Fruit fly (Drosophila melanogaster) whole organism, wandering third instar larva: ENCODE measurements around the gene CG34429.
A peak's percentile ranks its signal among the peaks of the same experiment; 100 is the strongest.

ENCODE experiments used
- Abd-B ChIP-seq: fragments of >200 bp; optimal IDR thresholded peaks from 2 replicates; lab custom pipeline; 2017; ENCODE audit warnings: missing biosample characterization, missing genetic modification characterization
- CG32264 ChIP-seq: fragments of 200-800 bp; sonication (Bioruptor generic); optimal IDR thresholded peaks from 2 replicates; lab custom pipeline; 2016; ENCODE audit warnings: missing biosample characterization, missing genetic modification characterization
- CG9705 ChIP-seq: fragments of 200-800 bp; sonication (Bioruptor generic); optimal IDR thresholded peaks from 2 replicates; lab custom pipeline; 2018; ENCODE audit warnings: missing biosample characterization, mild to moderate bottlenecking, missing genetic modification characterization
- CrebA ChIP-seq: fragments of 200-800 bp; sonication (Bioruptor generic); optimal IDR thresholded peaks from 2 replicates; lab custom pipeline; 2016; ENCODE audit warnings: missing biosample characterization, mild to moderate bottlenecking, missing genetic modification characterization, borderline replicate concordance
- Dfd ChIP-seq: fragments of >200 bp; optimal IDR thresholded peaks from 2 replicates; lab custom pipeline; 2017; ENCODE audit warnings: missing biosample characterization, missing genetic modification characterization
- Dif ChIP-seq: fragments of 200-275, 200-300 bp; sonication (Bioruptor generic); optimal IDR thresholded peaks from 2 replicates; lab custom pipeline; 2018; ENCODE audit warnings: missing biosample characterization, missing genetic modification characterization; ENCODE audit not compliant: partially characterized antibody
- GATAd ChIP-seq: sonication (Bioruptor generic); optimal IDR thresholded peaks from 2 replicates; lab custom pipeline; 2016; ENCODE audit warnings: missing biosample characterization, missing genetic modification characterization
- HLH106 ChIP-seq: fragments of 200-800 bp; optimal IDR thresholded peaks from 3 replicates; lab custom pipeline; 2019; ENCODE audit warnings: missing biosample characterization, mild to moderate bottlenecking, missing genetic modification characterization, moderate library complexity
- Hnf4 ChIP-seq: fragments of 200-800 bp; sonication (Bioruptor generic); optimal IDR thresholded peaks from 2 replicates; lab custom pipeline; 2016; ENCODE audit warnings: missing biosample characterization, mild to moderate bottlenecking, missing genetic modification characterization
- Hr78 ChIP-seq: fragments of >200 bp; optimal IDR thresholded peaks from 2 replicates; lab custom pipeline; 2017; ENCODE audit warnings: missing biosample characterization, missing genetic modification characterization
- Hr83 ChIP-seq: fragments of 200-300 bp; sonication (Bioruptor generic); optimal IDR thresholded peaks from 2 replicates; lab custom pipeline; 2016; ENCODE audit warnings: missing biosample characterization, mild to moderate bottlenecking, missing genetic modification characterization, moderate library complexity; ENCODE audit not compliant: poor library complexity, severe bottlenecking
- Jra ChIP-seq: sonication (Bioruptor generic); optimal IDR thresholded peaks from 2 replicates; lab custom pipeline; 2016; ENCODE audit warnings: missing biosample characterization, missing genetic modification characterization
- Mio ChIP-seq: sonication (Bioruptor generic); optimal IDR thresholded peaks from 2 replicates; lab custom pipeline; 2016; ENCODE audit warnings: missing biosample characterization, missing genetic modification characterization
- Myc ChIP-seq: fragments of >200 bp; optimal IDR thresholded peaks from 2 replicates; lab custom pipeline; 2017
- N ChIP-seq: fragments of >200 bp; optimal IDR thresholded peaks from 2 replicates; lab custom pipeline; 2018; ENCODE audit warnings: missing biosample characterization, missing external identifiers, missing genetic modification characterization
- OdsH ChIP-seq: fragments of 200-800 bp; sonication (Bioruptor generic); optimal IDR thresholded peaks from 2 replicates; lab custom pipeline; 2016; ENCODE audit warnings: missing biosample characterization, mild to moderate bottlenecking, missing genetic modification characterization
- Rel ChIP-seq, 2 experiments: fragments of 200-800 bp; sonication (Bioruptor generic) in 1 of 2; optimal IDR thresholded peaks; 2 replicates in 1 of 2; 3 replicates in 1 of 2; lab custom pipeline; 2016 to 2019; ENCODE audit warnings: mild to moderate bottlenecking in 2 of 2, missing biosample characterization in 2 of 2, missing genetic modification characterization in 2 of 2, moderate library complexity in 1 of 2
- Sp1 ChIP-seq: fragments of 200-800 bp; sonication (Bioruptor generic); optimal IDR thresholded peaks from 3 replicates; lab custom pipeline; 2019; ENCODE audit warnings: missing biosample characterization, mild to moderate bottlenecking, missing genetic modification characterization, moderate library complexity
- Vsx2 ChIP-seq: fragments of 200-300, 225-300 bp; sonication (Bioruptor generic); optimal IDR thresholded peaks from 2 replicates; lab custom pipeline; 2018; ENCODE audit warnings: missing biosample characterization, missing genetic modification characterization; ENCODE audit not compliant: partially characterized antibody
- br ChIP-seq: fragments of 200-800 bp; sonication (Bioruptor generic); optimal IDR thresholded peaks from 2 replicates; lab custom pipeline; 2016; ENCODE audit warnings: missing biosample characterization, missing genetic modification characterization
- brk ChIP-seq: fragments of 200-800 bp; sonication (Bioruptor generic); optimal IDR thresholded peaks from 2 replicates; lab custom pipeline; 2016; ENCODE audit warnings: missing biosample characterization, mild to moderate bottlenecking, missing genetic modification characterization
- dl ChIP-seq, 2 experiments: fragments of 175-275, 200-275 bp in 1 of 2; fragments of 200-275 bp in 1 of 2; sonication (Bioruptor generic); optimal IDR thresholded peaks; lab custom pipeline; 2018; ENCODE audit warnings: mild to moderate bottlenecking in 2 of 2, missing biosample characterization in 2 of 2, missing genetic modification characterization in 2 of 2, moderate library complexity in 2 of 2; ENCODE audit not compliant: partially characterized antibody in 2 of 2, insufficient read depth in 1 of 2
- dmrt93B ChIP-seq: fragments of 200-800 bp; sonication (Bioruptor generic); optimal IDR thresholded peaks from 2 replicates; lab custom pipeline; 2018; ENCODE audit warnings: missing biosample characterization, mild to moderate bottlenecking, missing genetic modification characterization
- dsf ChIP-seq: sonication (Bioruptor generic); optimal IDR thresholded peaks from 2 replicates; lab custom pipeline; 2016; ENCODE audit warnings: missing biosample characterization, missing genetic modification characterization, borderline replicate concordance
- ey ChIP-seq: fragments of 200-800 bp; sonication (Bioruptor generic); optimal IDR thresholded peaks from 2 replicates; lab custom pipeline; 2016; ENCODE audit warnings: missing biosample characterization, missing genetic modification characterization
- foxo ChIP-seq, 2 experiments: fragments of 200-800 bp; sonication (Bioruptor generic); optimal IDR thresholded peaks; 2 replicates in 1 of 2; 3 replicates in 1 of 2; lab custom pipeline; 2016 to 2017; ENCODE audit warnings: missing biosample characterization in 2 of 2, missing genetic modification characterization in 2 of 2
- fru ChIP-seq: fragments of 200-800 bp; sonication (Bioruptor generic); optimal IDR thresholded peaks from 3 replicates; lab custom pipeline; 2016; ENCODE audit warnings: missing biosample characterization, mild to moderate bottlenecking, missing genetic modification characterization
- h ChIP-seq: fragments of 200-800 bp; sonication (Bioruptor generic); optimal IDR thresholded peaks from 3 replicates; lab custom pipeline; 2016; ENCODE audit warnings: missing biosample characterization, mild to moderate bottlenecking, missing genetic modification characterization
- jim ChIP-seq: fragments of 175-275, 200-325 bp; sonication (Bioruptor generic); optimal IDR thresholded peaks from 2 replicates; lab custom pipeline; 2016; ENCODE audit warnings: missing biosample characterization, mild to moderate bottlenecking, missing genetic modification characterization
- lola ChIP-seq: fragments of >200 bp; optimal IDR thresholded peaks from 2 replicates; lab custom pipeline; 2017; ENCODE audit warnings: missing biosample characterization, missing genetic modification characterization
- pan ChIP-seq: fragments of >200 bp; optimal IDR thresholded peaks from 2 replicates; lab custom pipeline; 2017
- psq ChIP-seq: fragments of 200-800 bp; sonication (Bioruptor generic); optimal IDR thresholded peaks from 3 replicates; lab custom pipeline; 2017; ENCODE audit warnings: missing biosample characterization, mild to moderate bottlenecking, missing genetic modification characterization, moderate library complexity
- rgr ChIP-seq: fragments of 200-800 bp; sonication (Bioruptor generic); optimal IDR thresholded peaks from 3 replicates; lab custom pipeline; 2016; ENCODE audit warnings: missing biosample characterization, mild to moderate bottlenecking, missing genetic modification characterization
- sage ChIP-seq: fragments of 200-800 bp; sonication (Bioruptor generic); optimal IDR thresholded peaks from 2 replicates; lab custom pipeline; 2016; ENCODE audit warnings: missing biosample characterization, mild to moderate bottlenecking, missing genetic modification characterization
- sv ChIP-seq: fragments of 200-800 bp; sonication (Bioruptor generic); optimal IDR thresholded peaks from 3 replicates; lab custom pipeline; 2016; ENCODE audit warnings: missing biosample characterization, missing genetic modification characterization
- tai ChIP-seq: sonication (Bioruptor generic); optimal IDR thresholded peaks from 2 replicates; lab custom pipeline; 2016; ENCODE audit warnings: missing biosample characterization, missing genetic modification characterization
- usp ChIP-seq: fragments of >200 bp; optimal IDR thresholded peaks from 2 replicates; lab custom pipeline; 2017; ENCODE audit warnings: missing biosample characterization, missing genetic modification characterization
- woc ChIP-seq: sonication (Bioruptor generic); optimal IDR thresholded peaks from 2 replicates; lab custom pipeline; 2016; ENCODE audit warnings: missing biosample characterization, mild to moderate bottlenecking, missing genetic modification characterization

Gene CG34429

dm6 chr3L:13041292-13042067 lies 21.4 kb upstream of the CG34429 start, which contains the start of gene RpS4 (continued):
- peak; percentile 86 for TF ChIP-seq br (GFP tag; lab: Kevin White, UChicago)

- TF ChIP-seq tai (GFP tag; lab: Kevin White, UChicago) (no peak), Myc (lab: Kevin White, UChicago) (no peak), CrebA (no peak), Rel (GFP tag; optimal IDR thresholded peaks at IDR 0.05; lab: Kevin White, UChicago) (no peak), Rel (tag; optimal IDR thresholded peaks at IDR 0.05; lab: Kevin White, UChicago) (peak; percentile 98), woc (GFP tag; lab: Kevin White, UChicago) (no peak), dl (GFP tag; optimal IDR thresholded peaks at IDR 0.05; lab: Kevin White, UChicago; ENCODE audit: insufficient read depth in 1 of 2, partially characterized antibody in 2 of 2) (no peak), Mio (no peak), Hr78 (GFP tag; lab: Kevin White, UChicago) (no peak), dsf (no peak), lola (GFP tag; lab: Kevin White, UChicago) (no peak), pan (lab: Kevin White, UChicago) (no peak), br (GFP tag; lab: Kevin White, UChicago) (no peak), Vsx2 (GFP tag; lab: Kevin White, UChicago) (no peak), Abd-B (GFP tag; lab: Kevin White, UChicago) (no peak), N (GFP tag; lab: Kevin White, UChicago) (peak; percentile 71), brk (GFP tag; lab: Kevin White, UChicago) (no peak), sage (GFP tag; lab: Kevin White, UChicago) (no peak), OdsH (peak; percentile 42), Hr83 (no peak), fru (GFP tag; lab: Kevin White, UChicago) (peak; percentile 15), h (GFP tag; lab: Kevin White, UChicago) (peak; percentile 34), psq (GFP tag; lab: Kevin White, UChicago) (peak; percentile 60), Jra (GFP tag; lab: Kevin White, UChicago) (peak; percentile 29), usp (no peak), ey (GFP tag; lab: Kevin White, UChicago) (no peak), CG32264 (GFP tag; lab: Kevin White, UChicago) (no peak), dmrt93B (GFP tag; lab: Kevin White, UChicago) (no peak), foxo (GFP tag; optimal IDR thresholded peaks at IDR 0.05; lab: Kevin White, UChicago) (peak in 1 of 2 experiments; percentile 41), CG9705 (GFP tag; lab: Kevin White, UChicago) (no peak), Dif (GFP tag; lab: Kevin White, UChicago) (peak; percentile 33), Sp1 (GFP tag; lab: Kevin White, UChicago) (peak; percentile 44), HLH106 (tag; lab: Kevin White, UChicago) (peak; percentile 36), Hnf4 (GFP tag; lab: Kevin White, UChicago) (no peak), sv (GFP tag; lab: Kevin White, UChicago) (no peak), jim (GFP tag; lab: Kevin White, UChicago) (no peak), rgr (peak; percentile 7), GATAd (no peak), Dfd (GFP tag; lab: Kevin White, UChicago) (no peak)
These were observed 18.5 kb upstream of the CG34429 start, which contains the start of gene Syx13 for dm6 chr3L:13044335-13044814. Syx13 (plus strand) TSS chr3L:13044434.
